Fruit fly (Drosophila melanogaster) whole organism, prepupa: ENCODE measurements around the gene Fibp.
A peak's percentile ranks its signal among the peaks of the same experiment; 100 is the strongest.

Source experiments
- CG11762 ChIP-seq: fragments of 200-800 bp; sonication (Bioruptor generic); optimal IDR thresholded peaks from 3 replicates; lab custom pipeline; 2016; ENCODE audit warnings: missing biosample characterization, missing genetic modification characterization; ENCODE audit not compliant: insufficient read depth
- CG15336 ChIP-seq: fragments of 200-800 bp; sonication (Bioruptor generic); IDR thresholded peaks from 2 replicates; pipeline ENCODE4 v1.3.6; 2022; ENCODE audit warnings: missing biosample characterization, missing genetic modification characterization
- CG16779 ChIP-seq: fragments of 200-800 bp; sonication (Bioruptor generic); optimal IDR thresholded peaks from 3 replicates; lab custom pipeline; 2017; ENCODE audit warnings: missing biosample characterization, mild to moderate bottlenecking, missing genetic modification characterization
- CG3032 ChIP-seq: fragments of 200-800 bp; optimal IDR thresholded peaks from 2 replicates; lab custom pipeline; 2019; ENCODE audit warnings: missing biosample characterization, mild to moderate bottlenecking, missing genetic modification characterization, moderate library complexity
- CG31627 ChIP-seq: fragments of 200-800 bp; sonication (Bioruptor generic); optimal IDR thresholded peaks from 3 replicates; lab custom pipeline; 2016; ENCODE audit warnings: missing biosample characterization, missing genetic modification characterization
- CG3919 ChIP-seq: fragments of 200-800 bp; sonication (Bioruptor generic); optimal IDR thresholded peaks from 3 replicates; lab custom pipeline; 2016; ENCODE audit warnings: missing biosample characterization, missing genetic modification characterization
- CG4318 ChIP-seq: fragments of 200-800 bp; sonication (Bioruptor generic); optimal IDR thresholded peaks from 3 replicates; lab custom pipeline; 2017; ENCODE audit warnings: missing biosample characterization, mild to moderate bottlenecking, missing genetic modification characterization
- CG6163 ChIP-seq: fragments of 200-800 bp; sonication (Bioruptor generic); IDR thresholded peaks from 3 replicates; pipeline ENCODE4 v1.3.6; 2022; ENCODE audit warnings: missing biosample characterization, missing genetic modification characterization
- CG6792 ChIP-seq: fragments of 200-800 bp; sonication (Bioruptor generic); optimal IDR thresholded peaks from 3 replicates; lab custom pipeline; 2016; ENCODE audit warnings: missing biosample characterization, missing genetic modification characterization
- CG6854 ChIP-seq: fragments of 200-800 bp; sonication (Bioruptor generic); optimal IDR thresholded peaks from 2 replicates; lab custom pipeline; 2017; ENCODE audit warnings: missing biosample characterization, mild to moderate bottlenecking, missing genetic modification characterization
- CG8632 ChIP-seq: fragments of 200-800 bp; sonication (Bioruptor generic); optimal IDR thresholded peaks from 3 replicates; lab custom pipeline; 2016; ENCODE audit warnings: missing biosample characterization, missing genetic modification characterization
- Eip75B ChIP-seq: fragments of 200-800 bp; sonication (Bioruptor generic); optimal IDR thresholded peaks from 3 replicates; lab custom pipeline; 2016; ENCODE audit warnings: missing biosample characterization, missing genetic modification characterization
- Eip78C ChIP-seq: fragments of 200-800 bp; sonication (Bioruptor generic); peaks from one replicate; lab custom pipeline; 2016; ENCODE audit warnings: missing biosample characterization, missing genetic modification characterization
- Eip93F ChIP-seq: fragments of 200-800 bp; sonication (Bioruptor generic); optimal IDR thresholded peaks from 2 replicates; lab custom pipeline; 2016; ENCODE audit warnings: missing biosample characterization, mild to moderate bottlenecking, missing genetic modification characterization
- Ets21C ChIP-seq: fragments of 200-800 bp; sonication (Bioruptor generic); optimal IDR thresholded peaks from 3 replicates; lab custom pipeline; 2016; ENCODE audit warnings: missing biosample characterization, missing genetic modification characterization
- Lpt ChIP-seq: fragments of 200-800 bp; sonication (Bioruptor generic); optimal IDR thresholded peaks from 3 replicates; lab custom pipeline; 2016; ENCODE audit warnings: missing biosample characterization, missing genetic modification characterization
- Met ChIP-seq: fragments of 200-800 bp; sonication (Bioruptor generic); optimal IDR thresholded peaks from 3 replicates; lab custom pipeline; 2016; ENCODE audit warnings: missing biosample characterization, missing genetic modification characterization
- OdsH ChIP-seq: fragments of 200-800 bp; sonication (Bioruptor generic); optimal IDR thresholded peaks from 3 replicates; lab custom pipeline; 2016; ENCODE audit warnings: missing biosample characterization, missing genetic modification characterization
- Sox102F ChIP-seq: fragments of 200-800 bp; sonication (Bioruptor generic); optimal IDR thresholded peaks from 2 replicates; lab custom pipeline; 2016; ENCODE audit warnings: missing biosample characterization, mild to moderate bottlenecking, missing genetic modification characterization
- Sox14 ChIP-seq: fragments of 200-800 bp; sonication (Bioruptor generic); optimal IDR thresholded peaks from 3 replicates; lab custom pipeline; 2016; ENCODE audit warnings: missing biosample characterization, missing genetic modification characterization
- achi ChIP-seq: fragments of 200-800 bp; sonication (Bioruptor generic); optimal IDR thresholded peaks from 3 replicates; lab custom pipeline; 2016; ENCODE audit warnings: missing biosample characterization, missing genetic modification characterization
- esn ChIP-seq: fragments of 200-800 bp; sonication (Bioruptor generic); optimal IDR thresholded peaks from 2 replicates; lab custom pipeline; 2016; ENCODE audit warnings: missing biosample characterization, mild to moderate bottlenecking, missing genetic modification characterization, moderate library complexity
- fkh ChIP-seq: fragments of 200-800 bp; sonication (Bioruptor generic); optimal IDR thresholded peaks from 3 replicates; lab custom pipeline; 2017; ENCODE audit warnings: missing biosample characterization, mild to moderate bottlenecking, missing genetic modification characterization, moderate library complexity
- lz ChIP-seq: fragments of 200-800 bp; sonication (Bioruptor generic); optimal IDR thresholded peaks from 3 replicates; lab custom pipeline; 2016; ENCODE audit warnings: missing biosample characterization, missing genetic modification characterization
- pdm3 ChIP-seq: fragments of 200-800 bp; sonication (Bioruptor generic); optimal IDR thresholded peaks from 3 replicates; lab custom pipeline; 2016; ENCODE audit warnings: missing biosample characterization, missing genetic modification characterization
- svp ChIP-seq: fragments of 200-800 bp; sonication (Bioruptor generic); peaks from one replicate; lab custom pipeline; 2016; ENCODE audit warnings: missing biosample characterization, missing genetic modification characterization
- vri ChIP-seq: fragments of 200-800 bp; sonication (Bioruptor generic); optimal IDR thresholded peaks from 3 replicates; lab custom pipeline; 2016; ENCODE audit warnings: missing biosample characterization, mild to moderate bottlenecking, missing genetic modification characterization

The Fibp gene

DNA sequence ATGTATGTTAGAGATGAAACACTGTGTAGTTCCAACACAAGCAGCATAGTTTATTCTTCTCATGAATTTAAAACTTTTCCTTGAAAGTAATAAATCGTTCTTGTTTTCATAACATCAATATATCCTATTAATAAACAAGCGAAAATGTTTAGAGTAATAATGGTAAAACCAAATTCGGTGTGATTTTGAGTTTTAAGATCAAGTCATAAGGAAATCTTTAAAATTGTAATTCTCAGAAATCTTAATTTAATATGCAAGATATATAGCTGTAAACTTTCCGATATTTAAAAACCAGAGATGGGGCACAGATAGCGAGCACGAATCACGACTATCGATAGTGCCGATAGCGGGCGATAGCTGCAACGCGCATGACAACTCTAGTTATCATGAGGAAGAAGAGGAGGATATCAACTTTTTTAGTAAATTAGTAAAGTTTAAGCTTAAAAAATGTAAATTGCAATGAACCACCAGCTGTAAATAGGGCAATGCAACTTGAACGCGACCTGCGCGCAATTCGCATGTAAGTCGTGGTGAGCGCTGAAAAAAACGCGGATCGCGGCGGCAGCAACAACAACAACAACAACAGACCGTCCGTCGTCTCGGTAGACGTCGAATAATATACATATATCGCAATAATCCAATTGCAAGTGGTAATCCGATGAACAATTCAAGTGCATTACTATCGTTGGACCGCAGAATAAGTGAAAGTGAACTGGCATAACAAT lies at the start of gene Fibp, which contains the start of gene Deaf1 (continued):
- TF ChIP-seq Eip93F (no peak), CG11762 (GFP tag; lab: Kevin White, UChicago) (peak; percentile 64), pdm3 (peak; percentile 81), CG15336 (0 out of 2 replicates have a peak, but pooled peaks have one; percentile 10), Eip75B (GFP tag; lab: Kevin White, UChicago) (peak; percentile 71), Lpt (GFP tag; lab: Kevin White, UChicago) (peak; percentile 47), vri (GFP tag; lab: Kevin White, UChicago) (no peak)
- TF ChIP-seq, all 60 proteins: peak for 41

- TF ChIP-seq OdsH (GFP tag; lab: Kevin White, UChicago) (no peak), CG6854 (GFP tag; lab: Kevin White, UChicago) (no peak), svp (GFP tag; lab: Kevin White, UChicago) (peak; percentile 58), CG4318 (GFP tag; lab: Kevin White, UChicago) (no peak), Met (GFP tag; lab: Kevin White, UChicago) (no peak)
Measured at dm6 chr3L:19867238-19867637, 49.5 kb upstream of the Fibp start.

DNA sequence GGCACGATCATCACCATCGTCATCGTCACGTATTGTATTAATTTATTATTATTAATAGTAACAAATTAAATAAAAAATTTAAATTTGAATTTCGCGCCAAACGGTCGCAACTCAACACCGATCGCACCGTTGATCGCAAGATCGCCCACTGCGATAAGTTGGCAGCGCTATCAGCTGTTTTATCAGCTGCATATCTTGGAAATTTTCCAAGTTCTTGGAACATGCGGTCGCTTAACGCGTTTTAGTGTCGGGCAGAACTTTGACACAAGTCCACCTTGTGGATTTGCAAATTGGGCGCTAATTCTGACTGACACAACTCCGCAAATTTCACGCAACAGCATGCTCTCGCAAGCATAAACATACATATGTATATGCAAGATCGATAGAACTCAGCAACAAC lies 43.4 kb upstream of the Fibp start:
- TF ChIP-seq Ets21C (no peak), achi (peak; percentile 15), CG8632 (no peak), esn (peak; percentile 12), Eip78C (GFP tag; lab: Kevin White, UChicago) (peak; percentile 49)

DNA sequence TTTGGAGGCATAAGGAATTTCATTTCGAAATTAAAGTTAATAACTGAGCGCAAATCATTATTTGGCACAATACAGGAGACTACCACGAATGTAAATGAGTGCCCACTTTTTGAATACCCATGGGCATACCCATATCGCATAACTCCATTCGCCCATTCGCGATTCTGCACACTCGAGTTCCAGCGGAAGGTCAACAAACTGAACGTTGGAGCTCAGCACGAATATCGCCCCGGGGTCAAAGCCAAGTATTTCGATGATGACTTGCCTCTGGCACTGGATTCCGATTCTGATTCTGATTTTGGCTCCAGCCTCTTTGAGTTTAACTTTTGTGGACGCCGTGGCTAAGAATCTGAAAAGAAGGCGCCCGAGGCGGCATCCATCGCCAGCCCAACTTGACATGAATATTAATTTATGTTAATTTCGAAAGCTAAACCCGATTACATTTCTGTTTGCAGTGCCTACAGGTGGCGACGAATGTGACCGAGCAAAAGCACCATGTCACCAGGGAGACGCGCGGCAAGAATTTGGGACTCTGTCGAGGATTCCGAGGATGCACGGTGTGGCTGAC lies 40.2 kb upstream of the Fibp start:
- TF ChIP-seq Sox102F (GFP tag; lab: Kevin White, UChicago), result no peak
- TF ChIP-seq svp (GFP tag; lab: Kevin White, UChicago), result peak; percentile 84
- TF ChIP-seq CG6792, result no peak

dm6 chr3L:19848080-19848479 lies 30.3 kb upstream of the Fibp start:
- TF ChIP-seq Eip78C (GFP tag; lab: Kevin White, UChicago) (peak; percentile 68), CG11762 (GFP tag; lab: Kevin White, UChicago) (no peak), CG6163 (GFP tag; lab: Robert Waterston, UW) (no peak)

DNA sequence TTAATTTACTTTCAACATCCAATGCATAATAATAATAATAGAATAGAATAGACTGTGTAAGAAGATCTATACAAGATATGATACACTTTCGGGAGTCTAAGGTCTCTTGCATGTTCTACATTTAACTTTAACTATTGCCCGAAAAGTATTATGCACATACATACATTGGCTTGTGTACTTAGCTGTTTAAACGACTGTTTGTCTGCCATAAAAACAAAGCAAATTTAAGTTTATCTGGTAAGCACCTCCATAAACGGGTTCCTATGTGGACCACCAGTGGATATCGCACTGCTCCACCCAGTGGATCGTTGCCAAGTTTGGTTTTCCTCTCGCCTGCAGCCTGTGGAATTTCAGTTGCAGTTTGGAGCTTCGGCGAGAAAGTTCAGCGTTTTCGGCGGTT lies 29.2 kb upstream of the Fibp start:
- TF ChIP-seq Eip93F, result no peak
- peak; percentile 87 for TF ChIP-seq fkh (GFP tag; lab: Kevin White, UChicago)
- peak; percentile 14 for TF ChIP-seq Eip78C (GFP tag; lab: Kevin White, UChicago)

dm6 chr3L:19845907-19846301 lies 28.1 kb upstream of the Fibp start:
- TF ChIP-seq CG6792 (no peak), vri (GFP tag; lab: Kevin White, UChicago) (peak; percentile 69)

- TF ChIP-seq CG31627, result peak; percentile 3
- peak; percentile 66 for TF ChIP-seq esn
- peak; percentile 49 for TF ChIP-seq lz (GFP tag; lab: Kevin White, UChicago)
- TF ChIP-seq CG3032 (tag; lab: Kevin White, UChicago), result no peak
- TF ChIP-seq CG3919, result no peak
- TF ChIP-seq CG6163 (GFP tag; lab: Robert Waterston, UW), result peak; percentile 29; the same call in 1 of the 3 replicates
- no peak for TF ChIP-seq CG16779 (tag; lab: Kevin White, UChicago)
- TF ChIP-seq Sox14 (GFP tag; lab: Kevin White, UChicago), result no peak
- TF ChIP-seq, all 60 proteins: peak for 4
Measured at dm6 chr3L:19845047-19845906, 27.5 kb upstream of the Fibp start, which contains the start of gene Papss. TSS of gene Papss (plus strand) at chr3L:19845293.
